Worm (Caenorhabditis elegans) whole organism, L4 larva: Measurements from ENCODE around the gene M01F1.8.

ENCODE experiments used
- F10B5.3 ChIP-seq: sonication (generic microtip); optimal IDR thresholded peaks from 2 replicates; lab custom pipeline; 2016; ENCODE audit warnings: mild to moderate bottlenecking, missing genetic modification characterization, missing compliant biosample characterization
- T20F7.1 ChIP-seq: fragments of 200-800 bp; sonication (Bioruptor generic); optimal IDR thresholded peaks from 2 replicates; lab custom pipeline; 2018; ENCODE audit warnings: mild to moderate bottlenecking, missing genetic modification characterization, missing compliant biosample characterization
- lin-13 ChIP-seq: fragments of 150-350 bp; optimal IDR thresholded peaks from 2 replicates; lab custom pipeline; 2014; ENCODE audit warnings: missing biosample characterization, missing genetic modification reagents, missing genetic modification characterization
- nhr-237 ChIP-seq: sonication (generic microtip); optimal IDR thresholded peaks from 2 replicates; lab custom pipeline; 2017; ENCODE audit warnings: missing biosample characterization, missing genetic modification characterization
- snpc-4 ChIP-seq: fragments of 150-350 bp; optimal IDR thresholded peaks from 2 replicates; lab custom pipeline; 2014; ENCODE audit warnings: missing biosample characterization, missing genetic modification characterization
- unc-62 ChIP-seq, 3 experiments: fragments of 150-350 bp in 1 of 3; sonication (generic microtip); optimal IDR thresholded peaks in 2 of 3; peaks in 1 of 3; 1 replicate in 1 of 3; 2 replicates in 2 of 3; lab custom pipeline; 2014 to 2017; ENCODE audit warnings: missing biosample characterization in 3 of 3, missing genetic modification characterization in 3 of 3, missing genetic modification reagents in 3 of 3, missing genotype in 1 of 3

DNA sequence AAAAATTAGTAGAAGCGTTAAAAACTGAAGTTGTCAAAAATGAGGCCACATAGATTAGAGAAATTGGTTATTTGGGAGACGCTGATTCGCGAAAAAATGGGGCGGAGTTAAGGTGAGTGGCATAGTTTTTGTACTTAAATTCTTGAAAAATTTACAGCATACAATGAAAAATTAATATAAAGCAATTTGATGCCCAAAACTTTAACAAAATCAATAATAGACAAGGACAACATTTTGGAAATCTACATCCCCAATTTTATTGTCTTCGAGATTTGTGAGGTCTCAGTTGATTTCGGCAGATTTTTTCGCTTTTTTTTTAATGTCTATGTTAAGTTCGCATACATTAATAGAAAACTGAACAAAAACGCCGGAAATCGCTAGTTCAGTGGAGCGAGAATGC lies 26.1 kb downstream of the M01F1.8 start:
- TF ChIP-seq unc-62 (GFP tag; optimal IDR thresholded peaks at IDR 0.05 in 1 of 2; lab: Kevin White, UChicago) (no peak), unc-62 (tag; optimal IDR thresholded peaks at IDR 0.05; lab: Kevin White, UChicago) (no peak), T20F7.1 (no peak), snpc-4 (tag; lab: Kevin White, UChicago) (no peak), lin-13 (GFP tag; lab: Kevin White, UChicago) (no peak), nhr-237 (tag; lab: Kevin White, UChicago) (no peak), F10B5.3 (tag; lab: Kevin White, UChicago) (no peak)
